Worm (Caenorhabditis elegans) whole organism, midembryonic: ENCODE measurements around the gene tag-243.

ENCODE experiments used
- flt-1 ChIP-seq: fragments of 200-800 bp; sonication (Bioruptor generic); IDR thresholded peaks from 2 replicates; pipeline ENCODE4 v1.3.6; 2022; ENCODE audit warnings: missing genetic modification characterization, missing compliant biosample characterization
- klf-2 ChIP-seq: fragments of 200-800 bp; sonication (Bioruptor generic); conservative IDR thresholded peaks from 2 replicates; pipeline ENCODE4 v1.3.6; 2022; ENCODE audit warnings: missing genetic modification reagents, missing genetic modification characterization, missing compliant biosample characterization
- med-1 ChIP-seq: sonication (generic microtip); optimal IDR thresholded peaks from 2 replicates; lab custom pipeline; 2017; ENCODE audit warnings: missing genetic modification characterization, mild to moderate bottlenecking, missing compliant biosample characterization, antibody characterized with exemption, missing genetic modification reagents; ENCODE audit not compliant: insufficient read depth
- ref-1 ChIP-seq: fragments of 200-800 bp; sonication (Bioruptor generic); conservative IDR thresholded peaks from 2 replicates; pipeline ENCODE4 v1.3.6; 2022; ENCODE audit warnings: missing genetic modification reagents, missing genetic modification characterization, missing compliant biosample characterization
- tab-1 ChIP-seq: fragments of 200-800 bp; sonication (Bioruptor generic); IDR thresholded peaks from 2 replicates; pipeline ENCODE4 v1.3.6; 2022; ENCODE audit warnings: missing genetic modification characterization, missing compliant biosample characterization
- ztf-23 ChIP-seq: fragments of 200-800 bp; sonication (Bioruptor generic); IDR thresholded peaks from 2 replicates; pipeline ENCODE4 v1.3.6; 2022; ENCODE audit warnings: missing genetic modification reagents, missing genetic modification characterization, missing compliant biosample characterization
- ztf-29 ChIP-seq: fragments of 200-800 bp; sonication (Bioruptor generic); IDR thresholded peaks from 2 replicates; pipeline ENCODE4 v1.3.6; 2022; ENCODE audit warnings: missing genetic modification reagents, missing genetic modification characterization, missing compliant biosample characterization

DNA sequence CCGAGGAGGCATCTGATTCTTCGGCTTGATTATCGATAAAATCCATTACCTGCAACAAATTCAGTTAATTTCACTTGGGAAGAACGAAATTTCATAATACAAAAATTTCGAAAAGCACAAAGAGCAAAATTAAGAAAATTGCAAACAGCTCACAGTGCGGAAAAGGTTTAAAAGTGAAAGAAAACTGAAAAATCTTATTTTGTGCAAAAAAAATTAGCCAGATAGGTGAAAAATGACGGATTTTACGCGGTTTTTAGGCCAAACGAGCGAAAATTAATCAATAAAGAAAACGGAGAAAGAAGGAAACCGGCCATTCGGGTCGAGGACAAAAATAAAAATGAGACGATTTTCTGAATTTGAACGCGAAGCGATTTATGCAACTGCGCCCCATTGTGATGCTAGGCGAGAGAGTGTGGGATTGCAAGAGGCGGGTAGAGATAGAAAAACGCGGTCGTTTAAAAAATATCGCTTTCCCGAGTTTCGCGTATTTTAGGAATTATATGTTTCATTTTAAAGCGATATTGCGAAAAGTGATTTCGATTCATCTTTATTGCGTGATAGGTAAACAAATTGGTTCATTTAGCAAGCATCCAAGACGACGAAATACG is 32.5 kb upstream of the tag-243 start, which contains the start of gene emb-5:
- TF ChIP-seq ref-1 (no peak), ztf-23 (GFP tag; lab: Robert Waterston, UW) (no peak), klf-2 (no peak), flt-1 (GFP tag; lab: Robert Waterston, UW) (0 out of 2 replicates have a peak, but pooled peaks have one; percentile 45), tab-1 (GFP tag; lab: Robert Waterston, UW) (no peak), ztf-29 (no peak), med-1 (GFP tag; lab: Kevin White, UChicago) (no peak)
